Worm (Caenorhabditis elegans) whole organism, L4/young adult: Measurements from ENCODE around the gene T04C9.2.
A peak's percentile ranks its signal among the peaks of the same experiment; 100 is the strongest.

Experiments used
- W03F9.2 ChIP-seq: fragments of 150-350 bp; optimal IDR thresholded peaks from 2 replicates; lab custom pipeline; 2014; ENCODE audit warnings: missing biosample characterization, missing genetic modification characterization
- dao-5 ChIP-seq: sonication (generic microtip); optimal IDR thresholded peaks from 2 replicates; lab custom pipeline; 2016; ENCODE audit warnings: missing genotype, missing genetic modification characterization, moderate library complexity, missing compliant biosample characterization
- him-1 ChIP-seq: sonication (generic microtip); optimal IDR thresholded peaks from 2 replicates; lab custom pipeline; 2016; ENCODE audit warnings: missing genotype, missing genetic modification reagents, missing genetic modification characterization, missing compliant biosample characterization

Gene T04C9.2

ce11 chrIII:5958172-5958886 is 33.4 kb upstream of the T04C9.2 start, which contains the start of the genes nono-1 and nop-1:
nono-1 (minus strand) TSS chrIII:5958246.
nop-1 (plus strand) TSS chrIII:5958722.
- TF ChIP-seq W03F9.2 (peak; percentile 51), him-1 (tag; lab: Kevin White, UChicago) (no peak)

- TF ChIP-seq him-1 (tag; lab: Kevin White, UChicago), result no peak
- no peak for TF ChIP-seq dao-5 (tag; lab: Kevin White, UChicago)
- TF ChIP-seq W03F9.2, result no peak
Observed at ce11 chrIII:5959049-5959448, 32.6 kb upstream of the T04C9.2 start.

ce11 chrIII:5961560-5961959 is 30.1 kb upstream of the T04C9.2 start:
- TF ChIP-seq him-1 (tag; lab: Kevin White, UChicago) (no peak), W03F9.2 (no peak), dao-5 (tag; lab: Kevin White, UChicago) (no peak)

DNA sequence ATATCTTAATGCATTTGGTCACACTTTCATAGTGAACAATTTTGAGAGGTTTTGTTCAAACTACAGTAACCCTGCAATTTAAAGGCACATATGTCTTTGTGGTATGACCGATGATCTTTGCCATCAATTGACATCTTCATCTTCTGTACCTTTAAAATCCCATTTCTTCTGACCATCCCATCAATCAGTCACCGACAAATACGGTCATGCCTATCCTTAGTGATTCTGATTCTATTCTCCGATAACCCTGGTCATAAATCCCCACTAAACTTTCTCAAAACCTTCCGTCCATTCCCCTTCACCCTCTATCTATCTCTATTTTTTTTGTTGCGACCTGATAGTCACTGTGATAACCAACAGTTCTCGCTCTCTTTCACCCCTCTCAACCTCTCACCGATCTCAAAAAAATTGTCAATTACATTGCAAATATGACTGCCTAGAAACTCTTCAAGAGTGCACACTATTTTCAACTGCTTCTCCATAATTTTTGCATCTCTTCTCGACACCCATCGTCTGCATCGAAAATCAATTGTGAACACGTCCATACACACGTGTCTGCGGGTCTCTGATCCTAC is 27.5 kb upstream of the T04C9.2 start:
- TF ChIP-seq dao-5 (tag; lab: Kevin White, UChicago) (no peak), W03F9.2 (no peak), him-1 (tag; lab: Kevin White, UChicago) (no peak)

ce11 chrIII:5965368-5965767 is 26.3 kb upstream of the T04C9.2 start:
- TF ChIP-seq him-1 (tag; lab: Kevin White, UChicago) (no peak), W03F9.2 (no peak), dao-5 (tag; lab: Kevin White, UChicago) (no peak)

DNA sequence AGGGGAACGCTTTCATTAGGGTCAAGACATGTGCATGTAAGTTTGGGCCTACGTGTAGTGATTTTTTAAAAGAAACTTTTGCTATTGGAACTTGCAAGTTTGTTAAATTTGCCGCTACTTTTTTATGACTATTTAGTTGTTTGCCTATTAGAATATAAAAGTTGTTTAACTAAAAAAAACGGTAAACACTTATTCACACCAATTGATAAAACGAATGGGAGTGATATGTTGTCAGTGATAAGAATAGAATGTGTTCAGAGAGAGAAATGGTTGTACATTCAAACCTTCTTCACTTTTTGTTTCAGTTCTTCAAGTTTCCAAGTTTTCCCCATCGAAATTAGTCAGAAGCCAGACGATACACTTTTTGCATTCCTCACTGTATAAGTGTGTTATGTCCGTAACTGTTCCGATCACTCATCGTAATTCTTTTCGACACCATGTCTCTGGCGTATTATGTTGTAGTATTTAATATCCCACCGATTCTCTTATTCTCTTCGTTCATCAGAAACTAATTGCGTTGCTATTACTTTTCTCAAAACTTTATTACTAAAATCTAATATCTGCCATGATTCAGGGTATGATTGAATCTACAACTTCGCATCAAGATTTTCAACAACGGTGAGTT is 25.7 kb upstream of the T04C9.2 start, which contains the start of gene dct-6:
TSS of gene dct-6 (plus strand) at position 575 of the 625 bp plus-strand sequence.
- TF ChIP-seq W03F9.2 (no peak), dao-5 (tag; lab: Kevin White, UChicago) (no peak), him-1 (tag; lab: Kevin White, UChicago) (no peak)

DNA sequence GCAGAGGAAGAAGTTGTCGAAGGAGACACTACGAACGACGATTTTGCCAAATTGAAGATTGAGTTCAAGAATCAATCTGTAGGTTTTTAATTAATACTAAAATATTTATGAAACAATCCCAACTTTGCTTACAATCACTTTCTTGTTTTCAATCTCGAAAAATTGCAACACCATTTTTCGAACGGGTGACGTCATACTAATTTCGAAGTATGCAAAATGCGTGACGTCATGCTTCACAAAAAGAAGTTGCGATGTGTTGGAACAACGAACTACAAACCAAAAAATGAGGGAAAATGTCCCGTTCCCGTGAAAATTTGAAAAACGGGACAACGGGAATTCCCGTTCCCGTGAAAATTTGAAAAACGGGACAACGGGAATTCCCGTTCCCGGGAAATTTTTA is 24.0 kb upstream of the T04C9.2 start:
- no peak for TF ChIP-seq dao-5 (tag; lab: Kevin White, UChicago)
- no peak for TF ChIP-seq W03F9.2
- TF ChIP-seq him-1 (tag; lab: Kevin White, UChicago), result no peak

ce11 chrIII:5975005-5975730 is 16.5 kb upstream of the T04C9.2 start, which contains the start of gene mlp-1:
mlp-1 (minus strand) TSS chrIII:5975055.
- TF ChIP-seq W03F9.2, result no peak
- no peak for TF ChIP-seq him-1 (tag; lab: Kevin White, UChicago)
- TF ChIP-seq dao-5 (tag; lab: Kevin White, UChicago), result no peak

DNA sequence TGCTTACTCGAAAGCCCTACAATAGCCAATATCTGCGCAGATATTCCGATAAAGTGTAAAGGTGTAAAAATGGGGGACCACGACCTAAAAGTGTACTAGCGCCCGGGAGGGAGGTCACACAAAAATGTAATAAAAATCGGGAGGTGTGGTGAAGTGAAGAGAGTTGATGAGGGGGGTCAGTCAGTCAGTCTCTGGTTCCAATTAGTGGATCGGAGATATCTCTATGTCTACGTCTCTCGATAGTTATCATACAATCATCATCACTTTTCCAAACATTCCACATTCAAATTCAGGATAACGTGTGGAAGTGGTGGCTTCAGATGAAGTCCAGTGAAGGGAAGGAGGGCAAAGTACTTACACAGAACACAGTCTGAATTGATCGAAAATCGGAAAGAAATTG is 15.7 kb upstream of the T04C9.2 start:
- TF ChIP-seq him-1 (tag; lab: Kevin White, UChicago) (no peak), W03F9.2 (no peak), dao-5 (tag; lab: Kevin White, UChicago) (no peak)

ce11 chrIII:5980274-5980918 is 11.3 kb upstream of the T04C9.2 start:
- TF ChIP-seq him-1 (tag; lab: Kevin White, UChicago), result no peak
- TF ChIP-seq dao-5 (tag; lab: Kevin White, UChicago), result no peak
- no peak for TF ChIP-seq W03F9.2

DNA sequence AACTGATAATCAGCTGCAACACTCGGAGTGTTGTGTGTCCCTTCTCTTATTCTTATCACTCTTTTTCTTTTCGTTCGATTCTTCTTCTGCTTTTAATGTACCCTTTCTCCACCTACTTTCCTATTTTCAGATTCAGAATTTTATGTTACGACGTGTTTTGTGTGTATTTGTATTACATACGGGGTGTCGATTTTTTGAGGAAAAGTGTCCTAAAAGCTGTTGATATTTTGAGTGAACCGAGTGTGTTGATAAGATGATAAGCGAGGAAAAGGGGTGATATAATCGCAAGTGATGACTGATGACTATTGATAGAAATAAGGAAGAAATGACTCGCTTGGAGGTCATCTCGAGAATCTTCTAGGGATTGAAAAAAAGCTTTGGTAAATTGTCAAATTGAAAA is 10.3 kb upstream of the T04C9.2 start:
- TF ChIP-seq him-1 (tag; lab: Kevin White, UChicago), result no peak
- TF ChIP-seq dao-5 (tag; lab: Kevin White, UChicago), result no peak
- no peak for TF ChIP-seq W03F9.2

DNA sequence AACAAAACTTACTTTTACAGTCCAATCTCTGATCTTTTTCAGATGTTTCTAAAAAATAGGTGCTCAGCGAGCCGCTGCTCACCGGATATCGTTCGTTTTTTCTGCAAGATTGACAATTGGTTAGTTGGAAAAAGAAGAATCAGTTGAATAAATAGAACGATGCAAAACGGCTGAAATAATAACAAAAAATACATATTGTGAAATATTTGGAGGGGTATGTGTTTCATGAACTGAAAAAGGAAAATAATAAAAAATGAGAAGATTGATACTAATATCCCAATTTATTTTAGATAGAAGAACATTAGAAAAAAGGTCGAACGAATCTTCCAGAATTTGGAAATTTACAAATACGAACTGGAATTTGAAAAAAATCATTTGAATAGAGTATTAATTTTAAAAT is 9.7 kb upstream of the T04C9.2 start, which contains the start of gene frm-2:
TSS of gene frm-2 (minus strand) at position 101 of the 400 bp plus-strand sequence.
- TF ChIP-seq W03F9.2 (no peak), him-1 (tag; lab: Kevin White, UChicago) (no peak), dao-5 (tag; lab: Kevin White, UChicago) (no peak)
